Worm (Caenorhabditis elegans): Measurements from ENCODE around the gene T03F7.7.
A peak's percentile ranks its signal among the peaks of the same experiment; 100 is the strongest.

Gene T03F7.7

DNA sequence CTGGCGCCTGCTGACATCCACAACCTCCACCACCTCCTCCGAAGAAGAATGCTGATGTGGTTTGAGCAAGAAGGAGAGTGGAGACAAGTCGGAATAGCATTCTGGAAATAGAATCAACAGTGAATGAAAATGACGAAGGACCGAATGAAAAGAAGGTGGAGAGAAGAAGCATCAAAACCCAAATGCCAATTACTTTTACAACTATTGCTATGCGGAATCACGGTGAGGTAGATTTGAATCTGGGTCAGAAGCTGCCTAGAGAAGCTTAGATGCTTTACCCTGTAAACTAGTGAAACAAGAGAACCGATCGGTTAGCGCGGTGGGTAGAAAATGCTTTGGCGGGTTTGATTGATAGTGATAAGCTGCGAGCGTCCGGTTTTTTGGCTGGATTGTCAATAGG lies 35.7 kb downstream of the T03F7.7 start, which contains the start of gene grl-7:
Gene grl-7 (minus strand): TSS at position 101 of the 400 bp plus-strand sequence.
- no peak for TF ChIP-seq cnd-1 (tag; optimal IDR thresholded peaks at IDR 0.05)
- no peak for TF ChIP-seq mep-1 (tag; optimal IDR thresholded peaks at IDR 0.05)
- TF ChIP-seq hlh-1 (tag; optimal IDR thresholded peaks at IDR 0.05), result no peak
- TF ChIP-seq elt-3 (tag; optimal IDR thresholded peaks at IDR 0.05), result no peak
- no peak for TF ChIP-seq zip-8 (tag; optimal IDR thresholded peaks at IDR 0.05)
- no peak for TF ChIP-seq bed-3 (GFP tag; optimal IDR thresholded peaks at IDR 0.05)
- no peak for TF ChIP-seq M03D4.4 (tag; optimal IDR thresholded peaks at IDR 0.05)
- TF ChIP-seq nhr-28 (tag; optimal IDR thresholded peaks at IDR 0.05), result no peak
- TF ChIP-seq unc-62 (GFP tag; optimal IDR thresholded peaks at IDR 0.05), result no peak
- TF ChIP-seq nhr-237 (tag; optimal IDR thresholded peaks at IDR 0.05), result no peak
- TF ChIP-seq mab-5 (tag; optimal IDR thresholded peaks at IDR 0.05), result no peak
- no peak for TF ChIP-seq nhr-12 (tag; optimal IDR thresholded peaks at IDR 0.05)
- TF ChIP-seq ces-1 (GFP tag; optimal IDR thresholded peaks at IDR 0.05), result no peak
- TF ChIP-seq unc-39 (tag; optimal IDR thresholded peaks at IDR 0.05), result no peak
- TF ChIP-seq snpc-4 (tag; optimal IDR thresholded peaks at IDR 0.05), result no peak
- TF ChIP-seq ham-2 (GFP tag; optimal IDR thresholded peaks at IDR 0.05), result no peak
- no peak for TF ChIP-seq pha-4 (tag; optimal IDR thresholded peaks at IDR 0.05)
- TF ChIP-seq sptf-1 (tag; optimal IDR thresholded peaks at IDR 0.05), result no peak

- TF ChIP-seq sem-2 (GFP tag; optimal IDR thresholded peaks at IDR 0.05), result no peak
- no peak for TF ChIP-seq hlh-1 (tag; optimal IDR thresholded peaks at IDR 0.05)
- TF ChIP-seq ces-1 (GFP tag; optimal IDR thresholded peaks at IDR 0.05), result peak; percentile 19
- TF ChIP-seq flh-1 (GFP tag; optimal IDR thresholded peaks at IDR 0.05), result no peak
- no peak for TF ChIP-seq nhr-12 (tag; optimal IDR thresholded peaks at IDR 0.05)
- TF ChIP-seq drap-1 (GFP tag; optimal IDR thresholded peaks at IDR 0.05), result no peak
These were observed 40.0 kb downstream of the T03F7.7 start for ce11 chrV:11351263-11351662.

ce11 chrV:11352893-11353292 lies 41.7 kb downstream of the T03F7.7 start, which contains the start of gene npr-25:
npr-25 (minus strand) TSS chrV:11352993.
- TF ChIP-seq lin-13 (tag; optimal IDR thresholded peaks at IDR 0.05) (no peak), zip-8 (tag; optimal IDR thresholded peaks at IDR 0.05) (no peak), mep-1 (tag; optimal IDR thresholded peaks at IDR 0.05) (no peak), nhr-28 (tag; optimal IDR thresholded peaks at IDR 0.05) (no peak), flh-1 (GFP tag; optimal IDR thresholded peaks at IDR 0.05) (no peak), drap-1 (GFP tag; optimal IDR thresholded peaks at IDR 0.05) (no peak), unc-39 (tag; optimal IDR thresholded peaks at IDR 0.05) (no peak), sem-2 (GFP tag; optimal IDR thresholded peaks at IDR 0.05) (no peak), mab-5 (tag; optimal IDR thresholded peaks at IDR 0.05) (no peak), snpc-4 (tag; optimal IDR thresholded peaks at IDR 0.05) (no peak), lin-32 (GFP tag; optimal IDR thresholded peaks at IDR 0.05) (no peak), cnd-1 (tag; optimal IDR thresholded peaks at IDR 0.05) (no peak), elt-1 (tag; optimal IDR thresholded peaks at IDR 0.05; ENCODE audit: borderline replicate concordance, insufficient read depth) (no peak), nhr-237 (tag; optimal IDR thresholded peaks at IDR 0.05) (no peak), ces-1 (GFP tag; optimal IDR thresholded peaks at IDR 0.05) (no peak), elt-3 (tag; optimal IDR thresholded peaks at IDR 0.05) (no peak), nhr-76 (tag; optimal IDR thresholded peaks at IDR 0.05) (no peak), bed-3 (GFP tag; optimal IDR thresholded peaks at IDR 0.05) (no peak), hlh-1 (tag; optimal IDR thresholded peaks at IDR 0.05) (no peak)

DNA sequence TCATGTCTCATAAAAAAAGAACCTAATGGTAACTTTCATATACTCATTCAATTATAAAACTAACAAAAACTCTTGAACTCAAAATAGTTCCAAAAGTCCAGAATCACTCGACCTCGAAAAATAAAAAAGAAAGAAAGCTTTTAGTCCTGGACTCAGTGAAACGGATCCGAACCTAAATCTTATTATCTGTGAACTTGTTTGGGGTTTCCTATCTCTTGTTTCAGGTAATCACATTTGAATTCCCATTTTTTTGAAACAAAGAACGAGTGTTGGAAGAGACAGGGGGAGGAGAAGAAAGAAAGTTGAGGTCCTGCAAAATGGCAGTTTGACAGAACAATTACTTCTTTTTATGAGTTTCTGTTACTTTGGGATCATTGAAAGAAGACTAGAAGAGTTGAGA lies 43.0 kb downstream of the T03F7.7 start:
- TF ChIP-seq ces-1 (GFP tag; optimal IDR thresholded peaks at IDR 0.05) (peak; percentile 52), cnd-1 (tag; optimal IDR thresholded peaks at IDR 0.05) (no peak)

Measured in whole organism, mixed stage, embryonic.